Fruit fly (Drosophila melanogaster): Measurements from ENCODE around the gene Dad1.
A peak's percentile ranks its signal among the peaks of the same experiment; 100 is the strongest.

Dad1 gene

dm6 chr2L:8419382-8419940 is 35.5 kb upstream of the Dad1 start:
- no peak for TF ChIP-seq psq (optimal IDR thresholded peaks at IDR 0.05)
- peak in 1 of 2 experiments; percentile 51 for TF ChIP-seq EcR (GFP tag; optimal IDR thresholded peaks at IDR 0.05)
- TF ChIP-seq Dll (optimal IDR thresholded peaks at IDR 0.05): no peak

dm6 chr2L:8418113-8418885 is 34.4 kb upstream of the Dad1 start:
- TF ChIP-seq pan (optimal IDR thresholded peaks at IDR 0.05) (no peak), CG8478 (optimal IDR thresholded peaks at IDR 0.05) (no peak)

- TF ChIP-seq psq (optimal IDR thresholded peaks at IDR 0.05) (no peak), Dll (optimal IDR thresholded peaks at IDR 0.05) (no peak), usp (GFP tag; optimal IDR thresholded peaks at IDR 0.05) (no peak), EcR (GFP tag; optimal IDR thresholded peaks at IDR 0.05) (no peak), pan (optimal IDR thresholded peaks at IDR 0.05) (no peak), CG8478 (optimal IDR thresholded peaks at IDR 0.05) (no peak)
Observed at dm6 chr2L:8417562-8417961, 33.6 kb upstream of the Dad1 start.

dm6 chr2L:8416350-8417046 is 32.6 kb upstream of the Dad1 start:
- TF ChIP-seq CG8478 (optimal IDR thresholded peaks at IDR 0.05): no peak
- peak; percentile 53 for TF ChIP-seq Dll (optimal IDR thresholded peaks at IDR 0.05)

dm6 chr2L:8414887-8415883 is 31.2 kb upstream of the Dad1 start, which contains the start of the genes CG13398 and Akap200:
Gene CG13398, minus strand, starts transcription at chr2L:8415256.
Gene Akap200, plus strand, starts transcription at chr2L:8415690.
- no peak for TF ChIP-seq CG8478 (optimal IDR thresholded peaks at IDR 0.05)
- TF ChIP-seq psq (optimal IDR thresholded peaks at IDR 0.05): no peak
- TF ChIP-seq pan (optimal IDR thresholded peaks at IDR 0.05): no peak
- no peak for TF ChIP-seq usp (GFP tag; optimal IDR thresholded peaks at IDR 0.05)
- TF ChIP-seq Dll (optimal IDR thresholded peaks at IDR 0.05): no peak
- no peak for TF ChIP-seq EcR (GFP tag; optimal IDR thresholded peaks at IDR 0.05)

- TF ChIP-seq psq (optimal IDR thresholded peaks at IDR 0.05) (no peak), Dll (optimal IDR thresholded peaks at IDR 0.05) (no peak), usp (GFP tag; optimal IDR thresholded peaks at IDR 0.05) (no peak), CG8478 (optimal IDR thresholded peaks at IDR 0.05) (no peak), pan (optimal IDR thresholded peaks at IDR 0.05) (no peak), EcR (GFP tag; optimal IDR thresholded peaks at IDR 0.05) (no peak)
Observed at dm6 chr2L:8411530-8411929, 27.6 kb upstream of the Dad1 start, which contains the start of gene Naglu. Gene Naglu, minus strand, starts transcription at chr2L:8411868.

dm6 chr2L:8403286-8404270 is 19.6 kb upstream of the Dad1 start, which contains the start of gene emb:
Gene emb, plus strand, starts transcription at chr2L:8403573.
- no peak for TF ChIP-seq CG8478 (optimal IDR thresholded peaks at IDR 0.05)
- TF ChIP-seq pan (optimal IDR thresholded peaks at IDR 0.05): no peak
- no peak for TF ChIP-seq psq (optimal IDR thresholded peaks at IDR 0.05)
- no peak for TF ChIP-seq usp (GFP tag; optimal IDR thresholded peaks at IDR 0.05)
- no peak for TF ChIP-seq Dll (optimal IDR thresholded peaks at IDR 0.05)
- TF ChIP-seq EcR (GFP tag; optimal IDR thresholded peaks at IDR 0.05): no peak

- TF ChIP-seq pan (optimal IDR thresholded peaks at IDR 0.05): no peak
- no peak for TF ChIP-seq psq (optimal IDR thresholded peaks at IDR 0.05)
- TF ChIP-seq EcR (GFP tag; optimal IDR thresholded peaks at IDR 0.05): no peak
- no peak for TF ChIP-seq Dll (optimal IDR thresholded peaks at IDR 0.05)
- no peak for TF ChIP-seq usp (GFP tag; optimal IDR thresholded peaks at IDR 0.05)
- no peak for TF ChIP-seq CG8478 (optimal IDR thresholded peaks at IDR 0.05)
Observed at dm6 chr2L:8402928-8403285, 19.0 kb upstream of the Dad1 start, which contains the start of gene fy. Gene fy, minus strand, starts transcription at chr2L:8403280.

- TF ChIP-seq EcR (GFP tag; optimal IDR thresholded peaks at IDR 0.05) (no peak), usp (GFP tag; optimal IDR thresholded peaks at IDR 0.05) (no peak), psq (optimal IDR thresholded peaks at IDR 0.05) (no peak), CG8478 (optimal IDR thresholded peaks at IDR 0.05) (no peak), Dll (optimal IDR thresholded peaks at IDR 0.05) (no peak), pan (optimal IDR thresholded peaks at IDR 0.05) (no peak)
Observed at dm6 chr2L:8399863-8400598, 16.1 kb upstream of the Dad1 start, which contains the start of gene CG31898. Gene CG31898, plus strand, starts transcription at chr2L:8400421.

dm6 chr2L:8398721-8399120 is 14.8 kb upstream of the Dad1 start, which contains the start of gene CG13386:
Gene CG13386, plus strand, starts transcription at chr2L:8399021.
- TF ChIP-seq usp (GFP tag; optimal IDR thresholded peaks at IDR 0.05): no peak
- no peak for TF ChIP-seq pan (optimal IDR thresholded peaks at IDR 0.05)
- TF ChIP-seq psq (optimal IDR thresholded peaks at IDR 0.05): no peak
- TF ChIP-seq Dll (optimal IDR thresholded peaks at IDR 0.05): no peak
- TF ChIP-seq EcR (GFP tag; optimal IDR thresholded peaks at IDR 0.05): no peak
- TF ChIP-seq CG8478 (optimal IDR thresholded peaks at IDR 0.05): no peak
